Worm (Caenorhabditis elegans): ENCODE results near the gene T24B8.4.

ce11 chrII:9019704-9020103 is 50.9 kb downstream of the T24B8.4 start, which contains the start of gene dep-1:
- TF ChIP-seq nhr-12 (tag; optimal IDR thresholded peaks at IDR 0.05) (no peak), nhr-237 (tag; optimal IDR thresholded peaks at IDR 0.05) (no peak), elt-2 (tag; optimal IDR thresholded peaks at IDR 0.05) (no peak), aly-2 (tag; optimal IDR thresholded peaks at IDR 0.05) (no peak), elt-3 (tag; optimal IDR thresholded peaks at IDR 0.05) (no peak), fkh-10 (GFP tag; optimal IDR thresholded peaks at IDR 0.05) (no peak), pha-4 (tag; optimal IDR thresholded peaks at IDR 0.05) (no peak), fos-1 (tag; optimal IDR thresholded peaks at IDR 0.05) (no peak), nhr-76 (tag; optimal IDR thresholded peaks at IDR 0.05) (no peak), ztf-4 (tag; optimal IDR thresholded peaks at IDR 0.05) (no peak), nfya-1 (tag; optimal IDR thresholded peaks at IDR 0.05; ENCODE audit: insufficient read depth) (no peak), lin-15B (tag; optimal IDR thresholded peaks at IDR 0.05) (no peak), mml-1 (tag; optimal IDR thresholded peaks at IDR 0.05) (no peak)

Data from whole organism, L3 larva.